Fruit fly (Drosophila melanogaster): ENCODE data around the gene CG7824.

Gene CG7824

DNA sequence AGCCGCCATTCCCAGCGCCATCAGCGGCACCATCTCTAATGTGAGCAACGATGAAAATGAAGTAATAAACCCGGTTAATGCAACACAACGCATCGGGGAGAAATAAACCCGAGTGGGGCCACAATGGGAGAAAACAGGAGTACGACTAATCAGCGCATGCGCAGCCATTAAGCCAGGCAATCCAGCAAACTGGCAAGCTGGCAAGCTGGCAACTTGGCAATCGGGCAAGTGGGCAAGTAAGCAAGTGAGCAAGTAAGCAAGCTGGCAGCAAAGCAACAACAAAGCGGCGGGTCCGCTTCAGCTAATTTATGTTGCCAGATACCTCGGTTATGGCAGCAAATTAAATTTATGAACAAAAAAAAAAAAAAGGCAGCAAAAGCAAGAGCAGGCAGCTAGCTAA, 40.9 kb upstream of the CG7824 start:
- peak; percentile 94 for TF ChIP-seq CG8281 (tag; optimal IDR thresholded peaks at IDR 0.05)
- no peak for TF ChIP-seq emc (GFP tag; optimal IDR thresholded peaks at IDR 0.05)

DNA sequence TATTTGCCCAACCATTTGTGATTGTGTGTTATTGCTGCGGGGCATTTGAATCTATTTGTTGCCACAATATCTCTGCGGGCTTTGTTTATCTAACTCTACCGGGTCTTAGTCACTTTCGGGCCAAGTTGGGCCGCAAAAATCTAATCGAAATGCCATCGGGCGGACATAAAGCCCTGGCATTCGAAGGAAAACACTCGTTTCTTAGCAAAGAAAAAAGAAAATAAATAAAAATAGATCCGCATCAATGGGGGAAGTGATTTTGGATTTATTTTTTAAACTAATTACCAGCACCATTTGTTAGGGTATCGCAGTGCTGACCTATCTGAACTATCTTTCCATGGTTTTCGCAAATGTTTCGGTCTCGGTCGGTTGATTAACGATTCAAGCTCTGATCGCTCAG, 39.9 kb upstream of the CG7824 start:
- TF ChIP-seq maf-S (GFP tag; optimal IDR thresholded peaks at IDR 0.05) = no peak
- peak; percentile 23 for TF ChIP-seq gem (tag; optimal IDR thresholded peaks at IDR 0.05)
- no peak for TF ChIP-seq CG6765 (GFP tag; optimal IDR thresholded peaks at IDR 0.05)
- peak; percentile 65 for TF ChIP-seq CG9932 (GFP tag; IDR thresholded peaks at IDR 0.05)
- no peak for TF ChIP-seq dm (GFP tag; optimal IDR thresholded peaks at IDR 0.05)
- TF ChIP-seq pho (GFP tag; optimal IDR thresholded peaks at IDR 0.05) = no peak
- TF ChIP-seq row (GFP tag; IDR thresholded peaks at IDR 0.05) = peak; percentile 42; the same call in 2 of the 3 replicates
- TF ChIP-seq CG32532 (GFP tag; IDR thresholded peaks at IDR 0.05) = 0 out of 2 replicates have a peak, but pooled peaks have one; percentile 24
- no peak for TF ChIP-seq caup (GFP tag; optimal IDR thresholded peaks at IDR 0.05; ENCODE audit: severe bottlenecking)
- TF ChIP-seq dysf (GFP tag; IDR thresholded peaks at IDR 0.05) = peak; percentile 47; the same call in 1 of the 3 replicates
- TF ChIP-seq br (optimal IDR thresholded peaks at IDR 0.05) = no peak
- no peak for TF ChIP-seq slp2 (GFP tag; optimal IDR thresholded peaks at IDR 0.05)
- TF ChIP-seq Med (GFP tag) = peak; percentile 83
- TF ChIP-seq usp (GFP tag; optimal IDR thresholded peaks at IDR 0.05) = no peak
- TF ChIP-seq CG9727 (GFP tag; optimal IDR thresholded peaks at IDR 0.05) = no peak
- TF ChIP-seq Deaf1 (tag; optimal IDR thresholded peaks at IDR 0.05) = no peak
- TF ChIP-seq hkb (optimal IDR thresholded peaks at IDR 0.05) = no peak
- TF ChIP-seq hkb (GFP tag; IDR thresholded peaks at IDR 0.05) = 0 out of 2 replicates have a peak, but pooled peaks have one; percentile 7
- peak; percentile 56 for TF ChIP-seq slbo (GFP tag; IDR thresholded peaks at IDR 0.05)
- no peak for TF ChIP-seq chif (GFP tag; optimal IDR thresholded peaks at IDR 0.05)
- no peak for TF ChIP-seq disco-r (GFP tag; optimal IDR thresholded peaks at IDR 0.05)
- TF ChIP-seq CG2120 (GFP tag; optimal IDR thresholded peaks at IDR 0.05) = peak; percentile 53
- no peak for TF ChIP-seq dpn (GFP tag; optimal IDR thresholded peaks at IDR 0.05)
- TF ChIP-seq chm (GFP tag; IDR thresholded peaks at IDR 0.05) = no peak
- TF ChIP-seq dmrt11E (tag; optimal IDR thresholded peaks at IDR 0.05) = no peak
- no peak for TF ChIP-seq CG6813 (GFP tag; optimal IDR thresholded peaks at IDR 0.05)
- TF ChIP-seq Dref (GFP tag; IDR thresholded peaks at IDR 0.05) = no peak
- no peak for TF ChIP-seq chn (GFP tag; optimal IDR thresholded peaks at IDR 0.05)
- TF ChIP-seq lilli (GFP tag; optimal IDR thresholded peaks at IDR 0.05) = peak; percentile 5
- no peak for TF ChIP-seq fd102C (GFP tag; optimal IDR thresholded peaks at IDR 0.05)
- no peak for TF ChIP-seq CG3726 (GFP tag; IDR thresholded peaks at IDR 0.05)
- TF ChIP-seq CG12942 (GFP tag; optimal IDR thresholded peaks at IDR 0.05) = no peak
- TF ChIP-seq Sox100B (GFP tag; optimal IDR thresholded peaks at IDR 0.05) = no peak
- peak; percentile 19; the same call in 1 of the 2 replicates for TF ChIP-seq NFAT (GFP tag; IDR thresholded peaks at IDR 0.05)
- TF ChIP-seq nerfin-2 (GFP tag; IDR thresholded peaks at IDR 0.05; ENCODE audit: partially characterized antibody) = no peak
- TF ChIP-seq chinmo (GFP tag; IDR thresholded peaks at IDR 0.05; ENCODE audit: partially characterized antibody) = 0 out of 4 replicates have a peak, but pooled peaks have one; percentile 34
- no peak for TF ChIP-seq CG34422 (GFP tag; IDR thresholded peaks at IDR 0.05)
- TF ChIP-seq sug (tag; optimal IDR thresholded peaks at IDR 0.05) = peak; percentile 25
- TF ChIP-seq CG13296 (GFP tag; optimal IDR thresholded peaks at IDR 0.05) = no peak
- TF ChIP-seq Sry-β (GFP tag; optimal IDR thresholded peaks at IDR 0.05) = no peak
- no peak for TF ChIP-seq CG5180 (GFP tag; optimal IDR thresholded peaks at IDR 0.05)
- no peak for TF ChIP-seq Rx (GFP tag; IDR thresholded peaks at IDR 0.05)
- TF ChIP-seq al (GFP tag; IDR thresholded peaks at IDR 0.05) = peak; percentile 34; the same call in 1 of the 2 replicates
- peak; percentile 60; the same call in 1 of the 2 replicates for TF ChIP-seq Drgx (GFP tag; IDR thresholded peaks at IDR 0.05)
- peak; percentile 47; the same call in 1 of the 2 replicates for TF ChIP-seq Rfx (GFP tag; IDR thresholded peaks at IDR 0.05)
- peak; percentile 5 for TF ChIP-seq CG15269 (tag; optimal IDR thresholded peaks at IDR 0.05)
- no peak for TF ChIP-seq HmgZ (tag; optimal IDR thresholded peaks at IDR 0.05)
- TF ChIP-seq mld (GFP tag; IDR thresholded peaks at IDR 0.05; ENCODE audit: partially characterized antibody) = no peak
